Worm (Caenorhabditis elegans) whole organism, L4 larva: ENCODE data around the gene fbxa-143.

Source experiments
- ama-1 ChIP-seq: fragments of 150-350 bp; optimal IDR thresholded peaks from 2 replicates; lab custom pipeline; 2014; ENCODE audit warnings: inconsistent platforms, mixed read lengths
- arid-1 ChIP-seq: fragments of 200-800 bp; sonication (Bioruptor generic); conservative IDR thresholded peaks from 2 replicates; pipeline ENCODE4 v1.3.6; 2022; ENCODE audit warnings: missing genetic modification reagents, missing genetic modification characterization, missing compliant biosample characterization
- ceh-44 ChIP-seq: fragments of 200-800 bp; sonication (Bioruptor generic); IDR thresholded peaks from 2 replicates; pipeline ENCODE4 v1.3.6; 2022; ENCODE audit warnings: missing genetic modification reagents, missing genetic modification characterization, missing compliant biosample characterization
- dmd-8 ChIP-seq: fragments of 200-800 bp; sonication (Bioruptor generic); IDR thresholded peaks from 2 replicates; pipeline ENCODE4 v1.3.6; 2022; ENCODE audit warnings: missing genetic modification characterization, missing compliant biosample characterization
- jun-1 ChIP-seq: fragments of 150-350 bp; optimal IDR thresholded peaks from 2 replicates; lab custom pipeline; 2014; ENCODE audit warnings: missing biosample characterization, missing genetic modification reagents, missing genetic modification characterization
- lir-3 ChIP-seq: sonication (generic microtip); optimal IDR thresholded peaks from 2 replicates; lab custom pipeline; 2016; ENCODE audit warnings: mild to moderate bottlenecking, missing genetic modification characterization, missing compliant biosample characterization
- lsy-2 ChIP-seq, 2 experiments: fragments of 150-350 bp in 1 of 2; sonication (generic microtip) in 1 of 2; optimal IDR thresholded peaks; 2 replicates each; lab custom pipeline; 2014 to 2017; ENCODE audit warnings: missing biosample characterization in 2 of 2, missing genetic modification characterization in 2 of 2
- mdt-29 ChIP-seq: fragments of 200-800 bp; sonication (Bioruptor generic); IDR thresholded peaks from 2 replicates; pipeline ENCODE4 v1.3.6; 2022; ENCODE audit warnings: missing genetic modification reagents, missing genetic modification characterization, missing compliant biosample characterization
- set-16 ChIP-seq: fragments of 200-800 bp; sonication (Bioruptor generic); IDR thresholded peaks from 2 replicates; pipeline ENCODE4 v1.3.6; 2022; ENCODE audit warnings: missing genetic modification reagents, missing genetic modification characterization, missing compliant biosample characterization
- spr-3 ChIP-seq: fragments of 200-800 bp; sonication (Bioruptor generic); optimal IDR thresholded peaks from 2 replicates; lab custom pipeline; 2018; ENCODE audit warnings: mild to moderate bottlenecking, missing genetic modification characterization, missing compliant biosample characterization

ce11 chrV:16121451-16121850 is 5.8 kb downstream of the fbxa-143 start:
- no peak for TF ChIP-seq jun-1 (tag; lab: Kevin White, UChicago)
- TF ChIP-seq lsy-2 (tag; optimal IDR thresholded peaks at IDR 0.05; lab: Kevin White, UChicago): no peak
- TF ChIP-seq ceh-44 (GFP tag; lab: Robert Waterston, UW): no peak
- TF ChIP-seq mdt-29 (GFP tag; lab: Robert Waterston, UW): no peak
- no peak for TF ChIP-seq dmd-8 (GFP tag; lab: Robert Waterston, UW)
- no peak for TF ChIP-seq ama-1 (lab: Kevin White, UChicago)
- no peak for TF ChIP-seq spr-3
- TF ChIP-seq lir-3: no peak
- TF ChIP-seq set-16 (GFP tag; lab: Robert Waterston, UW): no peak
- no peak for TF ChIP-seq arid-1 (GFP tag; lab: Robert Waterston, UW)
